Fruit fly (Drosophila melanogaster) whole organism, embryonic: ENCODE measurements around the gene CG44000.

Source experiments
- Abd-B ChIP-seq: fragments of 200-800 bp; sonication (Bioruptor generic); optimal IDR thresholded peaks from 2 replicates; lab custom pipeline; 2018; ENCODE audit warnings: missing biosample characterization, mild to moderate bottlenecking, missing genetic modification characterization, moderate library complexity
- CG10147 ChIP-seq: fragments of 200-800 bp; sonication (Bioruptor generic); optimal IDR thresholded peaks from 2 replicates; lab custom pipeline; 2019; ENCODE audit warnings: missing biosample characterization, mild to moderate bottlenecking, missing genetic modification characterization, moderate library complexity
- CG1024 ChIP-seq: fragments of 200-800 bp; sonication (Bioruptor generic); IDR thresholded peaks from 2 replicates; pipeline ENCODE4 v1.3.6; 2022; ENCODE audit warnings: missing biosample characterization, missing genetic modification characterization
- CG10267 ChIP-seq: fragments of 200-800 bp; sonication (Bioruptor generic); optimal IDR thresholded peaks from 2 replicates; lab custom pipeline; 2018; ENCODE audit warnings: missing biosample characterization, mild to moderate bottlenecking, missing genetic modification characterization, moderate library complexity
- CG10274 ChIP-seq: fragments of 200-800 bp; sonication (Bioruptor generic); optimal IDR thresholded peaks from 3 replicates; lab custom pipeline; 2017; ENCODE audit warnings: missing biosample characterization, mild to moderate bottlenecking, missing genetic modification characterization
- CG11560 ChIP-seq: fragments of 200-800 bp; sonication (Bioruptor generic); IDR thresholded peaks from 3 replicates; pipeline ENCODE4 v1.3.6; 2022; ENCODE audit warnings: missing biosample characterization, missing genetic modification characterization
- CG12769 ChIP-seq: fragments of 200-800 bp; sonication (Bioruptor generic); optimal IDR thresholded peaks from 2 replicates; lab custom pipeline; 2019; ENCODE audit warnings: missing biosample characterization, mild to moderate bottlenecking, missing genetic modification characterization, moderate library complexity
- CG13287 ChIP-seq: fragments of 200-800 bp; sonication (Bioruptor generic); IDR thresholded peaks from 2 replicates; pipeline ENCODE4 v1.3.6; 2022; ENCODE audit warnings: missing biosample characterization, missing genetic modification characterization; ENCODE audit not compliant: partially characterized antibody
- CG13775 ChIP-seq: fragments of 200-800 bp; sonication (Bioruptor generic); optimal IDR thresholded peaks from 3 replicates; lab custom pipeline; 2017; ENCODE audit warnings: missing biosample characterization, mild to moderate bottlenecking, missing genetic modification characterization
- CG14965 ChIP-seq: fragments of 200-800 bp; sonication (Bioruptor generic); optimal IDR thresholded peaks from 2 replicates; lab custom pipeline; 2016; ENCODE audit warnings: missing biosample characterization, missing genetic modification characterization, borderline replicate concordance
- CG15073 ChIP-seq: fragments of 200-800 bp; sonication (Bioruptor generic); optimal IDR thresholded peaks from 2 replicates; lab custom pipeline; 2016; ENCODE audit warnings: missing biosample characterization, missing genetic modification characterization
- CG1603 ChIP-seq: fragments of 200-800 bp; sonication (Bioruptor generic); optimal IDR thresholded peaks from 2 replicates; lab custom pipeline; 2019; ENCODE audit warnings: missing biosample characterization, mild to moderate bottlenecking, missing genetic modification characterization, moderate library complexity
- CG2678 ChIP-seq: fragments of 200-800 bp; sonication (Bioruptor generic); optimal IDR thresholded peaks from 3 replicates; lab custom pipeline; 2019; ENCODE audit warnings: missing biosample characterization, mild to moderate bottlenecking, missing genetic modification characterization, moderate library complexity
- CG34422 ChIP-seq: fragments of 200-800 bp; sonication (Bioruptor generic); IDR thresholded peaks from 3 replicates; pipeline ENCODE4 v1.3.6; 2022; ENCODE audit warnings: missing biosample characterization, missing genetic modification characterization
- CG3847 ChIP-seq: fragments of 200-800 bp; sonication (Bioruptor generic); IDR thresholded peaks from 2 replicates; pipeline ENCODE4 v1.3.6; 2022; ENCODE audit warnings: missing biosample characterization, missing genetic modification characterization
- CG42726 ChIP-seq: fragments of 200-800 bp; sonication (Bioruptor generic); IDR thresholded peaks from 2 replicates; pipeline ENCODE4 v1.3.6; 2022; ENCODE audit warnings: missing biosample characterization, missing genetic modification characterization; ENCODE audit not compliant: partially characterized antibody
- CG4404 ChIP-seq: fragments of 200-800 bp; sonication (Bioruptor generic); IDR thresholded peaks from 2 replicates; pipeline ENCODE4 v1.3.6; 2022; ENCODE audit warnings: missing biosample characterization, missing genetic modification characterization
- CG4617 ChIP-seq: fragments of 200-800 bp; sonication (Bioruptor generic); optimal IDR thresholded peaks from 3 replicates; lab custom pipeline; 2016; ENCODE audit warnings: missing biosample characterization, missing genetic modification characterization, borderline replicate concordance
- CG4730 ChIP-seq: fragments of 200-800 bp; sonication (Bioruptor generic); IDR thresholded peaks from 2 replicates; pipeline ENCODE4 v1.3.6; 2022; ENCODE audit warnings: missing biosample characterization, missing genetic modification characterization
- CG6272 ChIP-seq: fragments of 200-800 bp; sonication (Bioruptor generic); IDR thresholded peaks from 2 replicates; pipeline ENCODE4 v1.3.6; 2022; ENCODE audit warnings: missing biosample characterization, missing genetic modification characterization
- CG6765 ChIP-seq: fragments of 200-800 bp; sonication (Bioruptor generic); optimal IDR thresholded peaks from 3 replicates; lab custom pipeline; 2017; ENCODE audit warnings: missing biosample characterization, mild to moderate bottlenecking, missing genetic modification characterization
- CG6791 ChIP-seq: fragments of 200-800 bp; sonication (Bioruptor generic); IDR thresholded peaks from 3 replicates; pipeline ENCODE4 v1.3.6; 2022; ENCODE audit warnings: missing biosample characterization, missing genetic modification characterization; ENCODE audit not compliant: partially characterized antibody
- CG7839 ChIP-seq: fragments of 200-800 bp; sonication (Bioruptor generic); optimal IDR thresholded peaks from 3 replicates; lab custom pipeline; 2018; ENCODE audit warnings: missing biosample characterization, mild to moderate bottlenecking, missing genetic modification characterization, moderate library complexity
- CG8924 ChIP-seq: fragments of 200-800 bp; optimal IDR thresholded peaks from 3 replicates; lab custom pipeline; 2019; ENCODE audit warnings: missing biosample characterization, mild to moderate bottlenecking, missing genetic modification characterization, moderate library complexity
- CG9609 ChIP-seq: fragments of 200-800 bp; sonication (Bioruptor generic); optimal IDR thresholded peaks from 3 replicates; lab custom pipeline; 2016; ENCODE audit warnings: missing biosample characterization, missing genetic modification characterization
- CG9817 ChIP-seq: fragments of 200-800 bp; sonication (Bioruptor generic); optimal IDR thresholded peaks from 2 replicates; lab custom pipeline; 2018; ENCODE audit warnings: missing biosample characterization, mild to moderate bottlenecking, missing genetic modification characterization, moderate library complexity
- D ChIP-seq, 2 experiments: fragments of 200-800 bp in 1 of 2; fragments of >200 bp in 1 of 2; sonication (Bioruptor generic) in 1 of 2; optimal IDR thresholded peaks; 2 replicates in 1 of 2; 3 replicates in 1 of 2; lab custom pipeline; 2017; ENCODE audit warnings: mild to moderate bottlenecking in 1 of 2, missing biosample characterization in 1 of 2, missing genetic modification characterization in 1 of 2, missing genetic modification reagents in 1 of 2
- D19B ChIP-seq: fragments of 200-800 bp; sonication (Bioruptor generic); optimal IDR thresholded peaks from 2 replicates; lab custom pipeline; 2017; ENCODE audit warnings: missing biosample characterization, mild to moderate bottlenecking, missing genetic modification characterization
- Dad ChIP-seq: fragments of 200-800 bp; sonication (Bioruptor generic); optimal IDR thresholded peaks from 3 replicates; lab custom pipeline; 2016; ENCODE audit warnings: missing biosample characterization, missing genetic modification characterization
- Dek ChIP-seq: fragments of 200-800 bp; sonication (Bioruptor generic); optimal IDR thresholded peaks from 3 replicates; lab custom pipeline; 2019; ENCODE audit warnings: missing biosample characterization, mild to moderate bottlenecking, missing genetic modification characterization, moderate library complexity
- Dip2 ChIP-seq: fragments of 200-800 bp; sonication (Bioruptor generic); IDR thresholded peaks from 2 replicates; pipeline ENCODE4 v1.3.6; 2022; ENCODE audit warnings: missing biosample characterization, missing genetic modification characterization
- ERR ChIP-seq: fragments of 200-800 bp; sonication (Bioruptor generic); optimal IDR thresholded peaks from 2 replicates; lab custom pipeline; 2016; ENCODE audit warnings: missing biosample characterization, missing genetic modification characterization
- HLH3B ChIP-seq: fragments of 200-800 bp; sonication (Bioruptor generic); IDR thresholded peaks from 2 replicates; pipeline ENCODE4 v1.3.6; 2022; ENCODE audit warnings: missing biosample characterization, missing genetic modification characterization
- Lim3 ChIP-seq: fragments of 200-800 bp; sonication (Bioruptor generic); IDR thresholded peaks from 2 replicates; pipeline ENCODE4 v1.3.6; 2022; ENCODE audit warnings: missing biosample characterization, missing genetic modification characterization
- Oli ChIP-seq: fragments of 200-800 bp; sonication (Bioruptor generic); optimal IDR thresholded peaks from 2 replicates; lab custom pipeline; 2018; ENCODE audit warnings: missing biosample characterization, mild to moderate bottlenecking, missing genetic modification characterization, moderate library complexity
- Poxn ChIP-seq: fragments of 200-800 bp; sonication (Bioruptor generic); IDR thresholded peaks from 2 replicates; pipeline ENCODE4 v1.3.6; 2022; ENCODE audit warnings: missing biosample characterization, missing genetic modification characterization
- Tbp ChIP-seq: fragments of >200 bp; optimal IDR thresholded peaks from 2 replicates; lab custom pipeline; 2018; ENCODE audit warnings: missing biosample characterization, missing genetic modification characterization
- fd96Cb ChIP-seq: fragments of 200-800 bp; sonication (Bioruptor generic); optimal IDR thresholded peaks from 2 replicates; lab custom pipeline; 2018; ENCODE audit warnings: missing biosample characterization, mild to moderate bottlenecking, missing genetic modification characterization, moderate library complexity
- ham ChIP-seq: fragments of 200-800 bp; sonication (Bioruptor generic); IDR thresholded peaks from 2 replicates; pipeline ENCODE4 v1.3.6; 2022; ENCODE audit warnings: missing biosample characterization, missing genetic modification characterization
- nerfin-1 ChIP-seq: fragments of 200-800 bp; sonication (Bioruptor generic); optimal IDR thresholded peaks from 3 replicates; lab custom pipeline; 2019; ENCODE audit warnings: missing biosample characterization, mild to moderate bottlenecking, missing genetic modification characterization, moderate library complexity
- nerfin-2 ChIP-seq: fragments of 200-800 bp; sonication (Bioruptor generic); IDR thresholded peaks from 2 replicates; pipeline ENCODE4 v1.3.6; 2022; ENCODE audit warnings: missing biosample characterization, missing genetic modification characterization; ENCODE audit not compliant: partially characterized antibody
- org-1 ChIP-seq: fragments of 200-800 bp; sonication (Bioruptor generic); optimal IDR thresholded peaks from 2 replicates; lab custom pipeline; 2017; ENCODE audit warnings: missing biosample characterization, missing genetic modification characterization
- rib ChIP-seq: fragments of 200-800 bp; sonication (Bioruptor generic); IDR thresholded peaks from 2 replicates; pipeline ENCODE4 v1.3.6; 2022; ENCODE audit warnings: missing biosample characterization, missing genetic modification characterization
- sna ChIP-seq: fragments of 200-800 bp; sonication (Bioruptor generic); IDR thresholded peaks from 2 replicates; pipeline ENCODE4 v1.3.6; 2022; ENCODE audit warnings: missing biosample characterization, missing genetic modification characterization; ENCODE audit not compliant: partially characterized antibody
- twi ChIP-seq: fragments of 200-800 bp; optimal IDR thresholded peaks from 2 replicates; lab custom pipeline; 2019; ENCODE audit warnings: missing biosample characterization, mild to moderate bottlenecking, missing genetic modification characterization, moderate library complexity
- unpg ChIP-seq: fragments of 200-800 bp; sonication (Bioruptor generic); optimal IDR thresholded peaks from 3 replicates; lab custom pipeline; 2018; ENCODE audit warnings: missing biosample characterization, mild to moderate bottlenecking, missing genetic modification characterization, moderate library complexity
- usp ChIP-seq: fragments of >200 bp; optimal IDR thresholded peaks from 2 replicates; lab custom pipeline; 2017; ENCODE audit warnings: missing biosample characterization, missing genetic modification characterization

CG44000 gene

DNA sequence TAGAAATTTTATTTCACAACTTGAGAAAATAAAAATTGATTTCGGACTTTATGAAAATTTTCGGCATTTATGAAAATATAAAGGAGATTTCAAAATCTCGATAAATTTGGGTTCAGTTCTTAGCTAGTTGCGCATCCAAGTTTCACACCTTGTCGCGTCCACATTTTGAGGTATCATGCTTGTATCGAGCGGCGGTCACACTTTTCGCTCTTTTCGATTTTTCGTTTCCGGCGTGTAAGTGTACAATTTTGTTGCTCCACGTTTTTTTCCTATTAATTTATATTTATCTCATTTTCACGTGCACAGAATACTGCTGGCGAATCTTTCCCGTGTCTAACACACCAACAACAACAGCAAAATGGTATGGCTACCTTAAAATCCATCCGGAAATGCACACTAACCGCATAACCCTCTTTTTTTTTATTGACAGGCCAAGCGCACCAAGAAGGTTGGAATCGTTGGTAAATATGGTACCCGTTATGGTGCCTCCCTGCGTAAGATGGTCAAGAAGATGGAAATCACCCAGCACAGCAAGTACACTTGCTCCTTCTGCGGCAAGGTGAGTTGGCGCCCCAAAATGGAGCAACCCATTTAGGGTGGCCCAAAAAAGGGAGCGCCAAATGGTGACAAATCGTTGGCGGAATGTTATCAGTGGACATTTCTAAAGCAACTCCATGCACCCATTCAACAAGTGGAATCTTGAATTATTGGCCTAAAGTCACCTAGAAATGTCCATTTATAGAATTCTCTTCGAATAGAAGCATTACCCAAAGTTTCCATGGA lies 27.9 kb downstream of the CG44000 start, which contains the start of gene RpL37A (continued):
- TF ChIP-seq CG12769 (tag; lab: Kevin White, UChicago) (peak; percentile 78), ERR (peak; percentile 55), nerfin-2 (no peak), CG10147 (peak; percentile 67), unpg (GFP tag; lab: Kevin White, UChicago) (peak; percentile 75), CG14965 (GFP tag; lab: Kevin White, UChicago) (peak; percentile 68), org-1 (GFP tag; lab: Kevin White, UChicago) (peak; percentile 61), CG8924 (tag; lab: Kevin White, UChicago) (peak; percentile 69), CG6791 (GFP tag; lab: Robert Waterston, UW) (0 out of 3 replicates have a peak, but pooled peaks have one; percentile 11), Abd-B (GFP tag; lab: Kevin White, UChicago) (no peak), CG15073 (GFP tag; lab: Kevin White, UChicago) (no peak), nerfin-1 (tag; lab: Kevin White, UChicago) (peak; percentile 79), ham (GFP tag; lab: Robert Waterston, UW) (0 out of 2 replicates have a peak, but pooled peaks have one; percentile 21), CG4617 (GFP tag; lab: Kevin White, UChicago) (peak; percentile 41), D19B (GFP tag; lab: Kevin White, UChicago) (peak; percentile 64), CG42726 (peak; percentile 65), usp (GFP tag; lab: Kevin White, UChicago) (no peak), CG6272 (GFP tag; lab: Robert Waterston, UW) (no peak), D (optimal IDR thresholded peaks at IDR 0.05; lab: Kevin White, UChicago) (no peak), D (GFP tag; optimal IDR thresholded peaks at IDR 0.05; lab: Kevin White, UChicago) (peak; percentile 78), rib (GFP tag; lab: Robert Waterston, UW) (peak; percentile 62; the same call in 1 of the 2 replicates), CG11560 (tag; lab: Robert Waterston, UW) (no peak; the same call in 2 of the 3 replicates), Poxn (GFP tag; lab: Robert Waterston, UW) (no peak), Tbp (no peak), CG34422 (peak; percentile 84; the same call in 2 of the 3 replicates), fd96Cb (tag; lab: Kevin White, UChicago) (peak; percentile 20), CG9609 (GFP tag; lab: Kevin White, UChicago) (peak; percentile 47), CG1024 (GFP tag; lab: Robert Waterston, UW) (peak; percentile 81), CG4404 (no peak), CG2678 (tag; lab: Kevin White, UChicago) (peak; percentile 74), CG4730 (no peak), sna (GFP tag; lab: Robert Waterston, UW) (no peak), CG7839 (peak; percentile 72), CG9817 (tag; lab: Kevin White, UChicago) (peak; percentile 70), CG13775 (GFP tag; lab: Kevin White, UChicago) (peak; percentile 90), Dip2 (no peak), Lim3 (no peak), CG10267 (tag; lab: Kevin White, UChicago) (peak; percentile 83), CG13287 (GFP tag; lab: Robert Waterston, UW) (no peak; the same call in 1 of the 2 replicates), CG10274 (GFP tag; lab: Kevin White, UChicago) (peak; percentile 69), CG3847 (GFP tag; lab: Robert Waterston, UW) (peak; percentile 77), twi (tag; lab: Kevin White, UChicago) (peak; percentile 53), Oli (tag; lab: Kevin White, UChicago) (peak; percentile 49), Dek (tag; lab: Kevin White, UChicago) (peak; percentile 58), HLH3B (peak; percentile 58; the same call in 1 of the 2 replicates), Dad (peak; percentile 73), CG1603 (tag; lab: Kevin White, UChicago) (peak; percentile 76), CG6765 (GFP tag; lab: Kevin White, UChicago) (peak; percentile 94)
